Fruit fly (Drosophila melanogaster): Measurements from ENCODE around the gene Tom20.
A peak's percentile ranks its signal among the peaks of the same experiment; 100 is the strongest.

Tom20 gene

dm6 chr3L:20002482-20003234, 2.2 kb downstream of the Tom20 start, which contains the start of gene CG7668 (continued):
- TF ChIP-seq da (GFP tag; optimal IDR thresholded peaks at IDR 0.05) (peak; percentile 53), CG16813 (GFP tag; IDR thresholded peaks at IDR 0.05; ENCODE audit: partially characterized antibody) (0 out of 3 replicates have a peak, but pooled peaks have one; percentile 6), CG31365 (tag; optimal IDR thresholded peaks at IDR 0.05) (peak; percentile 75), her (GFP tag; optimal IDR thresholded peaks at IDR 0.05) (peak; percentile 81), CG10321 (GFP tag; IDR thresholded peaks at IDR 0.05) (peak; percentile 43; the same call in 1 of the 2 replicates), ATbp (GFP tag; optimal IDR thresholded peaks at IDR 0.05) (peak; percentile 87), Chrac-16 (GFP tag; optimal IDR thresholded peaks at IDR 0.05) (peak; percentile 83), CG18764 (GFP tag; optimal IDR thresholded peaks at IDR 0.05) (peak; percentile 86), tin (GFP tag; optimal IDR thresholded peaks at IDR 0.05) (peak; percentile 87), CG12219 (GFP tag; optimal IDR thresholded peaks at IDR 0.05) (peak; percentile 87), dm (GFP tag; optimal IDR thresholded peaks at IDR 0.05) (peak; percentile 78), Hmx (GFP tag; optimal IDR thresholded peaks at IDR 0.05) (peak; percentile 71), jing (GFP tag; optimal IDR thresholded peaks at IDR 0.05) (peak; percentile 73), CG11085 (GFP tag; IDR thresholded peaks at IDR 0.05) (peak; percentile 86), corto (GFP tag; optimal IDR thresholded peaks at IDR 0.05) (peak; percentile 52), trh (GFP tag; optimal IDR thresholded peaks at IDR 0.05) (peak; percentile 82), CG2875 (GFP tag; optimal IDR thresholded peaks at IDR 0.05) (peak; percentile 82), NC2α (GFP tag; optimal IDR thresholded peaks at IDR 0.05) (peak; percentile 79), MTF-1 (GFP tag; optimal IDR thresholded peaks at IDR 0.05; ENCODE audit: borderline replicate concordance) (peak; percentile 55), unc-4 (GFP tag; IDR thresholded peaks at IDR 0.05; ENCODE audit: partially characterized antibody) (no peak), ranshi (GFP tag; IDR thresholded peaks at IDR 0.05) (peak; percentile 91; the same call in 1 of the 2 replicates), phol (tag; optimal IDR thresholded peaks at IDR 0.05) (peak; percentile 93), CG14965 (GFP tag; optimal IDR thresholded peaks at IDR 0.05; ENCODE audit: borderline replicate concordance) (peak; percentile 42), CG2116 (GFP tag; optimal IDR thresholded peaks at IDR 0.05) (peak; percentile 68), CG30403 (GFP tag; optimal IDR thresholded peaks at IDR 0.05) (peak; percentile 90), nerfin-1 (tag; optimal IDR thresholded peaks at IDR 0.05) (peak; percentile 87), CG14667 (GFP tag; IDR thresholded peaks at IDR 0.05) (no peak), CG10274 (GFP tag; optimal IDR thresholded peaks at IDR 0.05) (peak; percentile 47), CG30020 (tag; optimal IDR thresholded peaks at IDR 0.05) (peak; percentile 87), CG8388 (GFP tag; optimal IDR thresholded peaks at IDR 0.05) (peak; percentile 93), ind (GFP tag; optimal IDR thresholded peaks at IDR 0.05) (peak; percentile 89), CG3407 (GFP tag; optimal IDR thresholded peaks at IDR 0.05) (peak; percentile 76), CG11456 (GFP tag; IDR thresholded peaks at IDR 0.05) (no peak), CG31224 (GFP tag; IDR thresholded peaks at IDR 0.05) (no peak), maf-S (GFP tag; optimal IDR thresholded peaks at IDR 0.05) (peak; percentile 72), CG2678 (tag; optimal IDR thresholded peaks at IDR 0.05) (peak; percentile 94), CG1233 (GFP tag; optimal IDR thresholded peaks at IDR 0.05) (peak; percentile 87), D19A (tag; optimal IDR thresholded peaks at IDR 0.05) (peak; percentile 69), Fer2 (tag; optimal IDR thresholded peaks at IDR 0.05) (peak; percentile 71), D19B (GFP tag; optimal IDR thresholded peaks at IDR 0.05) (peak; percentile 99), Rx (GFP tag; IDR thresholded peaks at IDR 0.05) (peak; percentile 89), dmrt11E (tag; optimal IDR thresholded peaks at IDR 0.05) (peak; percentile 92), CG10462 (GFP tag; optimal IDR thresholded peaks at IDR 0.05) (peak; percentile 63), ham (GFP tag; IDR thresholded peaks at IDR 0.05) (no peak), CG10267 (tag; optimal IDR thresholded peaks at IDR 0.05) (peak; percentile 88), NC2β (GFP tag; optimal IDR thresholded peaks at IDR 0.05) (peak; percentile 88), dpn (GFP tag; optimal IDR thresholded peaks at IDR 0.05) (peak; percentile 89 to 93), Opbp (GFP tag; IDR thresholded peaks at IDR 0.05; ENCODE audit: partially characterized antibody) (no peak)
